Fruit fly (Drosophila melanogaster) S2 (cell line): ENCODE data around the gene lectin-24A.

Experiments used
- CG8478 ChIP-seq: fragments of >200 bp; optimal IDR thresholded peaks from 2 replicates; lab custom pipeline; 2018
- CTCF ChIP-seq, 2 experiments: fragments of >200 bp; optimal IDR thresholded peaks; 2 replicates each; lab custom pipeline; 2018

- no peak for TF ChIP-seq CTCF (optimal IDR thresholded peaks at IDR 0.05; lab: Kevin White, UChicago)
- TF ChIP-seq CG8478 (lab: Kevin White, UChicago), result no peak
Measured at dm6 chr2L:3675770-3676169, 41.8 kb downstream of the lectin-24A start.
